Fruit fly (Drosophila melanogaster) whole organism, embryonic: ENCODE measurements around the gene CG4629.
A peak's percentile ranks its signal among the peaks of the same experiment; 100 is the strongest.

Source experiments
- CG10366 ChIP-seq: fragments of 200-800 bp; sonication (Bioruptor generic); IDR thresholded peaks from 2 replicates; pipeline ENCODE4 v1.3.6; 2022; ENCODE audit warnings: missing biosample characterization, missing genetic modification characterization
- CG10959 ChIP-seq: fragments of 200-800 bp; sonication (Bioruptor generic); IDR thresholded peaks from 2 replicates; pipeline ENCODE4 v1.3.6; 2022; ENCODE audit warnings: missing biosample characterization, missing genetic modification characterization
- CG11695 ChIP-seq: fragments of 200-800 bp; sonication (Bioruptor generic); IDR thresholded peaks from 3 replicates; pipeline ENCODE4 v1.3.6; 2022; ENCODE audit warnings: missing biosample characterization, missing genetic modification characterization
- CG12391 ChIP-seq: fragments of 200-800 bp; sonication (Bioruptor generic); optimal IDR thresholded peaks from 3 replicates; lab custom pipeline; 2018; ENCODE audit warnings: missing biosample characterization, mild to moderate bottlenecking, missing genetic modification characterization, moderate library complexity
- CG15479 ChIP-seq: fragments of 200-800 bp; sonication (Bioruptor generic); optimal IDR thresholded peaks from 3 replicates; lab custom pipeline; 2019; ENCODE audit warnings: missing biosample characterization, mild to moderate bottlenecking, missing genetic modification characterization, moderate library complexity
- CG1603 ChIP-seq: fragments of 200-800 bp; sonication (Bioruptor generic); optimal IDR thresholded peaks from 2 replicates; lab custom pipeline; 2019; ENCODE audit warnings: missing biosample characterization, mild to moderate bottlenecking, missing genetic modification characterization, moderate library complexity
- CG17328 ChIP-seq: fragments of 200-800 bp; sonication (Bioruptor generic); IDR thresholded peaks from 2 replicates; pipeline ENCODE4 v1.3.6; 2022; ENCODE audit warnings: missing biosample characterization, missing genetic modification characterization
- CG17361 ChIP-seq: fragments of 200-800 bp; sonication (Bioruptor generic); IDR thresholded peaks from 3 replicates; pipeline ENCODE4 v1.3.6; 2022; ENCODE audit warnings: missing biosample characterization, missing genetic modification characterization
- CG2202 ChIP-seq: fragments of 200-800 bp; sonication (Bioruptor generic); optimal IDR thresholded peaks from 2 replicates; lab custom pipeline; 2018; ENCODE audit warnings: missing biosample characterization, mild to moderate bottlenecking, missing genetic modification characterization
- CG2889 ChIP-seq: fragments of 200-800 bp; sonication (Bioruptor generic); IDR thresholded peaks from 3 replicates; pipeline ENCODE4 v1.3.6; 2022; ENCODE audit warnings: missing biosample characterization, missing genetic modification characterization
- CG31441 ChIP-seq: fragments of 200-800 bp; sonication (Bioruptor generic); IDR thresholded peaks from 2 replicates; pipeline ENCODE4 v1.3.6; 2022; ENCODE audit warnings: missing biosample characterization, missing genetic modification characterization
- CG32767 ChIP-seq: fragments of 200-800 bp; sonication (Bioruptor generic); IDR thresholded peaks from 2 replicates; pipeline ENCODE4 v1.3.6; 2022; ENCODE audit warnings: missing biosample characterization, missing genetic modification characterization
- CG33557 ChIP-seq: fragments of 200-800 bp; sonication (Bioruptor generic); optimal IDR thresholded peaks from 2 replicates; lab custom pipeline; 2019; ENCODE audit warnings: missing biosample characterization, mild to moderate bottlenecking, missing genetic modification characterization, moderate library complexity
- CG3407 ChIP-seq: fragments of 200-800 bp; sonication (Bioruptor generic); optimal IDR thresholded peaks from 2 replicates; lab custom pipeline; 2018; ENCODE audit warnings: missing biosample characterization, mild to moderate bottlenecking, missing genetic modification characterization
- CG4282 ChIP-seq: fragments of 200-800 bp; sonication (Bioruptor generic); optimal IDR thresholded peaks from 2 replicates; lab custom pipeline; 2016; ENCODE audit warnings: missing biosample characterization, missing genetic modification characterization
- CG4617 ChIP-seq: fragments of 200-800 bp; sonication (Bioruptor generic); optimal IDR thresholded peaks from 3 replicates; lab custom pipeline; 2016; ENCODE audit warnings: missing biosample characterization, missing genetic modification characterization, borderline replicate concordance
- CG6175 ChIP-seq: fragments of 200-800 bp; sonication (Bioruptor generic); IDR thresholded peaks from 3 replicates; pipeline ENCODE4 v1.3.6; 2022; ENCODE audit warnings: missing biosample characterization, missing genetic modification characterization
- CG6813 ChIP-seq: fragments of 200-800 bp; sonication (Bioruptor generic); optimal IDR thresholded peaks from 2 replicates; lab custom pipeline; 2017; ENCODE audit warnings: missing biosample characterization, missing genetic modification characterization, mild to moderate bottlenecking, moderate library complexity, missing genetic modification reagents
- CG7271 ChIP-seq: fragments of 200-800 bp; sonication (Bioruptor generic); optimal IDR thresholded peaks from 2 replicates; lab custom pipeline; 2018; ENCODE audit warnings: missing biosample characterization, mild to moderate bottlenecking, missing genetic modification characterization, moderate library complexity
- CG7556 ChIP-seq: fragments of 200-800 bp; sonication (Bioruptor generic); optimal IDR thresholded peaks from 2 replicates; lab custom pipeline; 2017; ENCODE audit warnings: missing biosample characterization, mild to moderate bottlenecking, missing genetic modification characterization
- D ChIP-seq, 2 experiments: fragments of 200-800 bp in 1 of 2; fragments of >200 bp in 1 of 2; sonication (Bioruptor generic) in 1 of 2; optimal IDR thresholded peaks; 2 replicates in 1 of 2; 3 replicates in 1 of 2; lab custom pipeline; 2017; ENCODE audit warnings: mild to moderate bottlenecking in 1 of 2, missing biosample characterization in 1 of 2, missing genetic modification characterization in 1 of 2, missing genetic modification reagents in 1 of 2
- Dp ChIP-seq: fragments of 200-800 bp; sonication (Bioruptor generic); optimal IDR thresholded peaks from 2 replicates; lab custom pipeline; 2018; ENCODE audit warnings: missing biosample characterization, mild to moderate bottlenecking, missing genetic modification characterization, moderate library complexity
- Lim3 ChIP-seq: fragments of 200-800 bp; sonication (Bioruptor generic); IDR thresholded peaks from 2 replicates; pipeline ENCODE4 v1.3.6; 2022; ENCODE audit warnings: missing biosample characterization, missing genetic modification characterization
- Lpt ChIP-seq: fragments of >200 bp; optimal IDR thresholded peaks from 2 replicates; lab custom pipeline; 2018; ENCODE audit warnings: missing biosample characterization, missing genetic modification characterization
- Spps ChIP-seq: fragments of 200-800 bp; sonication (Bioruptor generic); optimal IDR thresholded peaks from 2 replicates; lab custom pipeline; 2018; ENCODE audit warnings: missing biosample characterization, mild to moderate bottlenecking, missing genetic modification characterization
- Ssrp ChIP-seq: fragments of 200-800 bp; sonication (Bioruptor generic); optimal IDR thresholded peaks from 2 replicates; lab custom pipeline; 2018; ENCODE audit warnings: missing biosample characterization, mild to moderate bottlenecking, missing genetic modification characterization, moderate library complexity
- bsh ChIP-seq, 2 experiments: fragments of 200-800 bp; sonication (Bioruptor generic); optimal IDR thresholded peaks; 2 replicates each; lab custom pipeline; 2017 to 2018; ENCODE audit warnings: mild to moderate bottlenecking in 2 of 2, missing biosample characterization in 2 of 2, missing genetic modification characterization in 2 of 2, moderate library complexity in 1 of 2
- cg ChIP-seq: fragments of 200-800 bp; sonication (Bioruptor generic); optimal IDR thresholded peaks from 3 replicates; lab custom pipeline; 2019; ENCODE audit warnings: missing biosample characterization, mild to moderate bottlenecking, missing genetic modification characterization, moderate library complexity
- dmrt11E ChIP-seq: fragments of 200-800 bp; sonication (Bioruptor generic); optimal IDR thresholded peaks from 3 replicates; lab custom pipeline; 2018; ENCODE audit warnings: missing biosample characterization, mild to moderate bottlenecking, missing genetic modification characterization, moderate library complexity
- fru ChIP-seq: fragments of >200 bp; optimal IDR thresholded peaks from 2 replicates; lab custom pipeline; 2017
- grn ChIP-seq: fragments of 200-800 bp; sonication (Bioruptor generic); optimal IDR thresholded peaks from 3 replicates; lab custom pipeline; 2017; ENCODE audit warnings: missing biosample characterization, missing genetic modification characterization
- kni ChIP-seq: fragments of 200-800 bp; sonication (Bioruptor generic); optimal IDR thresholded peaks from 3 replicates; lab custom pipeline; 2017; ENCODE audit warnings: mild to moderate bottlenecking, missing biosample characterization, missing genetic modification reagents, missing genetic modification characterization
- lola ChIP-seq, 3 experiments: fragments of >200 bp in 2 of 3; fragments of 200-800 bp in 1 of 3; sonication (Bioruptor generic) in 1 of 3; optimal IDR thresholded peaks; 2 replicates each; lab custom pipeline; 2017 to 2019; ENCODE audit warnings: missing biosample characterization in 3 of 3, missing genetic modification characterization in 3 of 3, mild to moderate bottlenecking in 1 of 3, moderate library complexity in 1 of 3
- nerfin-2 ChIP-seq: fragments of 200-800 bp; sonication (Bioruptor generic); IDR thresholded peaks from 2 replicates; pipeline ENCODE4 v1.3.6; 2022; ENCODE audit warnings: missing biosample characterization, missing genetic modification characterization; ENCODE audit not compliant: partially characterized antibody
- odd ChIP-seq: fragments of 200-800 bp; sonication (Bioruptor generic); optimal IDR thresholded peaks from 2 replicates; lab custom pipeline; 2017; ENCODE audit warnings: missing biosample characterization, mild to moderate bottlenecking, missing genetic modification characterization
- prd ChIP-seq, 3 experiments: fragments of >200 bp in 2 of 3; fragments of 200-800 bp in 1 of 3; sonication (Bioruptor generic) in 1 of 3; optimal IDR thresholded peaks in 2 of 3; IDR thresholded peaks in 1 of 3; 2 replicates in 2 of 3; 3 replicates in 1 of 3; pipeline versions ENCODE4 v1.3.6 to Lab custom; 2017 to 2022; ENCODE audit warnings: missing biosample characterization in 1 of 3, missing genetic modification characterization in 1 of 3
- pros ChIP-seq: fragments of 200-800 bp; sonication (Bioruptor generic); optimal IDR thresholded peaks from 3 replicates; lab custom pipeline; 2019; ENCODE audit warnings: missing biosample characterization, mild to moderate bottlenecking, missing genetic modification characterization, moderate library complexity
- rib ChIP-seq: fragments of 200-800 bp; sonication (Bioruptor generic); IDR thresholded peaks from 2 replicates; pipeline ENCODE4 v1.3.6; 2022; ENCODE audit warnings: missing biosample characterization, missing genetic modification characterization
- sc ChIP-seq, 3 experiments: fragments of >200 bp in 2 of 3; fragments of 200-800 bp in 1 of 3; sonication (Bioruptor generic) in 1 of 3; optimal IDR thresholded peaks; 2 replicates in 2 of 3; 3 replicates in 1 of 3; lab custom pipeline; 2017; ENCODE audit warnings: mild to moderate bottlenecking in 1 of 3, missing biosample characterization in 1 of 3, missing genetic modification characterization in 1 of 3, missing genetic modification reagents in 1 of 3
- sens ChIP-seq: fragments of 200-800 bp; sonication (Bioruptor generic); peaks from one replicate; lab custom pipeline; 2016; ENCODE audit warnings: missing biosample characterization, missing genetic modification characterization
- tll ChIP-seq, 2 experiments: fragments of 200-800 bp in 1 of 2; fragments of >200 bp in 1 of 2; sonication (Bioruptor generic) in 1 of 2; optimal IDR thresholded peaks; 2 replicates each; lab custom pipeline; 2017 to 2019; ENCODE audit warnings: missing biosample characterization in 2 of 2, missing genetic modification characterization in 2 of 2, mild to moderate bottlenecking in 1 of 2, moderate library complexity in 1 of 2
- twi ChIP-seq: fragments of 200-800 bp; optimal IDR thresholded peaks from 2 replicates; lab custom pipeline; 2019; ENCODE audit warnings: missing biosample characterization, mild to moderate bottlenecking, missing genetic modification characterization, moderate library complexity
- vvl ChIP-seq: fragments of 200-800 bp; sonication (Bioruptor generic); IDR thresholded peaks from 2 replicates; pipeline ENCODE4 v1.3.6; 2022; ENCODE audit warnings: missing biosample characterization, missing genetic modification characterization
- zen ChIP-seq: fragments of 200-800 bp; sonication (Bioruptor generic); optimal IDR thresholded peaks from 3 replicates; lab custom pipeline; 2018; ENCODE audit warnings: missing biosample characterization, mild to moderate bottlenecking, missing genetic modification characterization, moderate library complexity

Gene CG4629

dm6 chr2L:1070332-1070731 is 32.0 kb downstream of the CG4629 start (continued):
- TF ChIP-seq CG17361 (GFP tag; lab: Robert Waterston, UW) (0 out of 3 replicates have a peak, but pooled peaks have one; percentile 18), CG6813 (GFP tag; lab: Kevin White, UChicago) (peak; percentile 4), CG11695 (GFP tag; lab: Robert Waterston, UW) (peak; percentile 47; the same call in 1 of the 3 replicates), vvl (GFP tag; lab: Robert Waterston, UW) (peak; percentile 29; the same call in 1 of the 2 replicates), Ssrp (tag; lab: Kevin White, UChicago) (peak; percentile 58), Spps (tag; lab: Kevin White, UChicago) (peak; percentile 22), CG17328 (GFP tag; lab: Robert Waterston, UW) (peak; percentile 51), nerfin-2 (GFP tag; lab: Robert Waterston, UW) (no peak), fru (no peak), CG31441 (GFP tag; lab: Robert Waterston, UW) (peak; percentile 39; the same call in 1 of the 2 replicates), CG4617 (GFP tag; lab: Kevin White, UChicago) (no peak), dmrt11E (tag; lab: Kevin White, UChicago) (peak; percentile 68), CG6175 (no peak)

dm6 chr2L:1069475-1069874 is 32.8 kb downstream of the CG4629 start:
- TF ChIP-seq sc (optimal IDR thresholded peaks at IDR 0.05; lab: Kevin White, UChicago) (no peak), sc (GFP tag; optimal IDR thresholded peaks at IDR 0.05; lab: Kevin White, UChicago) (no peak), CG12391 (tag; lab: Kevin White, UChicago) (no peak), Lim3 (no peak), CG31441 (GFP tag; lab: Robert Waterston, UW) (no peak), CG10959 (GFP tag; lab: Robert Waterston, UW) (no peak), rib (GFP tag; lab: Robert Waterston, UW) (no peak), CG7271 (tag; lab: Kevin White, UChicago) (no peak), CG6175 (no peak), CG1603 (tag; lab: Kevin White, UChicago) (no peak), Lpt (GFP tag; lab: Kevin White, UChicago) (no peak), CG7556 (GFP tag; lab: Kevin White, UChicago) (no peak)

- TF ChIP-seq twi (peak; percentile 92), lola (GFP tag; optimal IDR thresholded peaks at IDR 0.05; lab: Kevin White, UChicago) (no peak), zen (peak; percentile 20), CG15479 (peak; percentile 86), CG33557 (GFP tag; lab: Kevin White, UChicago) (no peak), CG4282 (GFP tag; lab: Kevin White, UChicago) (no peak), CG3407 (peak; percentile 91), sens (GFP tag; lab: Kevin White, UChicago) (peak; percentile 48), pros (GFP tag; lab: Kevin White, UChicago) (peak; percentile 48)
These were observed 33.7 kb downstream of the CG4629 start for dm6 chr2L:1068517-1069107.

- no peak for TF ChIP-seq Dp (GFP tag; lab: Kevin White, UChicago)
- TF ChIP-seq kni, result peak; percentile 22
- no peak for TF ChIP-seq prd (optimal IDR thresholded peaks at IDR 0.05; lab: Kevin White, UChicago)
- peak; percentile 13; the same call in 1 of the 3 replicates for TF ChIP-seq prd (GFP tag; IDR thresholded peaks at IDR 0.05; lab: Robert Waterston, UW)
- peak; percentile 82 for TF ChIP-seq D (optimal IDR thresholded peaks at IDR 0.05; lab: Kevin White, UChicago)
- TF ChIP-seq D (GFP tag; optimal IDR thresholded peaks at IDR 0.05; lab: Kevin White, UChicago), result no peak
- peak in 1 of 2 experiments; percentile 75 for TF ChIP-seq tll (GFP tag; optimal IDR thresholded peaks at IDR 0.05; lab: Kevin White, UChicago)
- no peak for TF ChIP-seq bsh (GFP tag; optimal IDR thresholded peaks at IDR 0.05; lab: Kevin White, UChicago)
- TF ChIP-seq CG32767 (GFP tag; lab: Robert Waterston, UW), result 0 out of 2 replicates have a peak, but pooled peaks have one; percentile 28
- peak; percentile 16 for TF ChIP-seq odd (GFP tag; lab: Kevin White, UChicago)
- TF ChIP-seq CG2202 (tag; lab: Kevin White, UChicago), result no peak
- TF ChIP-seq CG15479, result peak; percentile 85
- TF ChIP-seq CG2889 (GFP tag; lab: Robert Waterston, UW), result no peak
- TF ChIP-seq cg, result peak; percentile 2
- TF ChIP-seq grn (GFP tag; lab: Kevin White, UChicago), result peak; percentile 29
- no peak for TF ChIP-seq CG10366 (GFP tag; lab: Robert Waterston, UW)
These were observed 34.3 kb downstream of the CG4629 start for dm6 chr2L:1068004-1068403.
